Fruit fly (Drosophila melanogaster): ENCODE data around the gene Rca1.

Rca1 gene

DNA sequence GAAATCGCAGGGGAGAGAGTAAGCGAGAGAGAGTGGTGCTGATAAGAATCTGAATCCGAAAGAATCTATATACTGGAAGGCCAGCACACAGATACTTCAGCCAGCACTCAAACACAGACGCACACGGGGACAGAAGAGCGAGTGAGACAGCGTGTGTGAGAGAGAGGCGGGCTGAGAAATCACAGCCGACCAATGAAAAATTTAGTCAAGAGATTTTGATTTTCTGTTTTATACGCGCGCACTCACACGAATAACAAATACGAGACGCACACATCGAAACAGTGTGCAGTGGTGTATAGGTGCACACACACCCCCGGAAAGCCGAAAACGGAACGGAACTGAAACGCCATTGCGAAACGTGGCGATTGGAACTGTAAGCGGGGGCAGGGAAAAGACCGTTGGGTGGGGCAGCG, 18.4 kb upstream of the Rca1 start (continued):
- TF ChIP-seq CG16863 (GFP tag; optimal IDR thresholded peaks at IDR 0.05) = no peak
- TF ChIP-seq ewg (GFP tag; optimal IDR thresholded peaks at IDR 0.05) = peak; percentile 5
- no peak for TF ChIP-seq Neu2 (GFP tag; optimal IDR thresholded peaks at IDR 0.05; ENCODE audit: borderline replicate concordance)
- no peak for TF ChIP-seq CTCF (GFP tag; optimal IDR thresholded peaks at IDR 0.05)
- TF ChIP-seq CG15479 (GFP tag; optimal IDR thresholded peaks at IDR 0.05) = peak; percentile 22
- TF ChIP-seq Jarid2 (GFP tag; optimal IDR thresholded peaks at IDR 0.05) = peak; percentile 63
- TF ChIP-seq btn (GFP tag; optimal IDR thresholded peaks at IDR 0.05) = no peak
- no peak for TF ChIP-seq vnd (GFP tag; IDR thresholded peaks at IDR 0.05; ENCODE audit: partially characterized antibody)
- TF ChIP-seq pum (GFP tag; optimal IDR thresholded peaks at IDR 0.05) = no peak
- no peak for TF ChIP-seq CG8765 (GFP tag; IDR thresholded peaks at IDR 0.05)
- TF ChIP-seq her (GFP tag; optimal IDR thresholded peaks at IDR 0.05) = no peak
- peak; percentile 86 for TF ChIP-seq CG1832 (GFP tag; optimal IDR thresholded peaks at IDR 0.05)
- peak; percentile 61 for TF ChIP-seq oc (tag; optimal IDR thresholded peaks at IDR 0.05)
- peak; percentile 9 for TF ChIP-seq lab (GFP tag; optimal IDR thresholded peaks at IDR 0.05)
- TF ChIP-seq Med (GFP tag) = peak; percentile 18
- TF ChIP-seq NC2α (GFP tag; optimal IDR thresholded peaks at IDR 0.05) = no peak
- no peak for TF ChIP-seq D19A (tag; optimal IDR thresholded peaks at IDR 0.05)
- no peak for TF ChIP-seq ab (GFP tag; optimal IDR thresholded peaks at IDR 0.05)
- TF ChIP-seq Oli (tag; optimal IDR thresholded peaks at IDR 0.05) = no peak
- TF ChIP-seq shn (GFP tag; optimal IDR thresholded peaks at IDR 0.05) = no peak
- TF ChIP-seq Dip2 (GFP tag; IDR thresholded peaks at IDR 0.05) = no peak
- no peak for TF ChIP-seq dan (GFP tag; IDR thresholded peaks at IDR 0.05)
- TF ChIP-seq CG16815 (GFP tag; optimal IDR thresholded peaks at IDR 0.05) = no peak
- no peak for TF ChIP-seq Fer3 (tag; optimal IDR thresholded peaks at IDR 0.05)
- no peak for TF ChIP-seq Sin3A (optimal IDR thresholded peaks at IDR 0.05)
- TF ChIP-seq zen (tag; optimal IDR thresholded peaks at IDR 0.05) = no peak
- TF ChIP-seq cg (GFP tag; optimal IDR thresholded peaks at IDR 0.05) = peak; percentile 99
- peak; percentile 17 for TF ChIP-seq NfI (GFP tag; optimal IDR thresholded peaks at IDR 0.05)
- no peak for TF ChIP-seq CG15601 (tag; optimal IDR thresholded peaks at IDR 0.05)
- peak; percentile 58 for TF ChIP-seq abd-A (tag; optimal IDR thresholded peaks at IDR 0.05)
- no peak for TF ChIP-seq CG2129 (GFP tag; IDR thresholded peaks at IDR 0.05; ENCODE audit: partially characterized antibody)
- TF ChIP-seq sug (tag; optimal IDR thresholded peaks at IDR 0.05) = peak; percentile 44
- no peak for TF ChIP-seq caup (GFP tag; optimal IDR thresholded peaks at IDR 0.05; ENCODE audit: severe bottlenecking)
- no peak for TF ChIP-seq CG15696 (tag; optimal IDR thresholded peaks at IDR 0.05)
- no peak for TF ChIP-seq CG6854 (GFP tag; optimal IDR thresholded peaks at IDR 0.05)
- TF ChIP-seq insv (GFP tag; optimal IDR thresholded peaks at IDR 0.05) = peak in 1 of 2 experiments; percentile 84
- TF ChIP-seq Dp (GFP tag; optimal IDR thresholded peaks at IDR 0.05) = no peak
- peak; percentile 43 for TF ChIP-seq sd (tag; optimal IDR thresholded peaks at IDR 0.05)
- TF ChIP-seq tll (GFP tag; optimal IDR thresholded peaks at IDR 0.05) = no peak
- TF ChIP-seq ci (GFP tag; IDR thresholded peaks at IDR 0.05) = peak; percentile 66; the same call in 2 of the 3 replicates
- TF ChIP-seq Spps (tag; optimal IDR thresholded peaks at IDR 0.05) = no peak
- TF ChIP-seq dysf (GFP tag; IDR thresholded peaks at IDR 0.05) = 0 out of 3 replicates have a peak, but pooled peaks have one; percentile 25
- peak; percentile 14 for TF ChIP-seq MTF-1 (GFP tag; optimal IDR thresholded peaks at IDR 0.05; ENCODE audit: borderline replicate concordance)
- no peak for TF ChIP-seq CG34376 (GFP tag; optimal IDR thresholded peaks at IDR 0.05)
- no peak for TF ChIP-seq CG43689 (GFP tag; IDR thresholded peaks at IDR 0.05)
- TF ChIP-seq CG12744 (GFP tag; optimal IDR thresholded peaks at IDR 0.05) = no peak
- no peak for TF ChIP-seq CG1233 (GFP tag; optimal IDR thresholded peaks at IDR 0.05)
- no peak for TF ChIP-seq gro (GFP tag; optimal IDR thresholded peaks at IDR 0.05)
- TF ChIP-seq CG18619 (GFP tag; optimal IDR thresholded peaks at IDR 0.05) = no peak
- no peak for TF ChIP-seq Fer1 (GFP tag; optimal IDR thresholded peaks at IDR 0.05)
- TF ChIP-seq dpn (GFP tag; optimal IDR thresholded peaks at IDR 0.05) = no peak

All from whole organism, embryonic.